Worm (Caenorhabditis elegans) whole organism, young adult: Measurements from ENCODE around the gene lmbr-1.

Experiments
- D2030.7 ChIP-seq: fragments of 200-800 bp; sonication (Bioruptor generic); IDR thresholded peaks from 2 replicates; pipeline ENCODE4 v1.3.6; 2022; ENCODE audit warnings: missing genetic modification reagents, missing genetic modification characterization, missing compliant biosample characterization
- F10E7.11 ChIP-seq: sonication (generic microtip); optimal IDR thresholded peaks from 2 replicates; lab custom pipeline; 2017; ENCODE audit warnings: mild to moderate bottlenecking, missing genetic modification characterization, moderate library complexity, missing compliant biosample characterization
- F23B12.7 ChIP-seq: sonication (generic microtip); optimal IDR thresholded peaks from 2 replicates; lab custom pipeline; 2017; ENCODE audit warnings: missing genetic modification characterization, mild to moderate bottlenecking, missing compliant biosample characterization, antibody characterized with exemption, moderate library complexity; ENCODE audit not compliant: insufficient read depth
- F37B4.10 ChIP-seq: fragments of 200-800 bp; sonication (Bioruptor generic); IDR thresholded peaks from 2 replicates; pipeline ENCODE4 v1.3.6; 2022; ENCODE audit warnings: missing genetic modification characterization, missing compliant biosample characterization
- Y53F4B.3 ChIP-seq: fragments of 200-800 bp; sonication (Bioruptor generic); IDR thresholded peaks from 2 replicates; pipeline ENCODE4 v1.3.6; 2022; ENCODE audit warnings: missing genetic modification reagents, missing genetic modification characterization, missing compliant biosample characterization
- attf-3 ChIP-seq: fragments of 200-800 bp; sonication (Bioruptor generic); conservative IDR thresholded peaks from 2 replicates; pipeline ENCODE4 v1.3.6; 2022; ENCODE audit warnings: missing genetic modification reagents, missing genetic modification characterization, missing compliant biosample characterization
- ccch-3 ChIP-seq: fragments of 200-800 bp; sonication (Bioruptor generic); optimal IDR thresholded peaks from 2 replicates; lab custom pipeline; 2018; ENCODE audit warnings: mild to moderate bottlenecking, missing genetic modification characterization, missing compliant biosample characterization
- cebp-1 ChIP-seq, 2 experiments: fragments of 200-800 bp in 1 of 2; sonication (Bioruptor generic) in 1 of 2; sonication (generic microtip) in 1 of 2; IDR thresholded peaks in 1 of 2; optimal IDR thresholded peaks in 1 of 2; 2 replicates each; pipeline versions ENCODE4 v1.3.6 to Lab custom; 2017 to 2022; ENCODE audit warnings: missing compliant biosample characterization in 2 of 2, missing genetic modification characterization in 2 of 2, mild to moderate bottlenecking in 1 of 2, missing genetic modification reagents in 1 of 2, moderate library complexity in 1 of 2
- ceh-79 ChIP-seq: sonication (generic microtip); optimal IDR thresholded peaks from 2 replicates; lab custom pipeline; 2017; ENCODE audit warnings: mild to moderate bottlenecking, missing genetic modification characterization, missing compliant biosample characterization
- chd-7 ChIP-seq: sonication (generic microtip); optimal IDR thresholded peaks from 2 replicates; lab custom pipeline; 2016; ENCODE audit warnings: mild to moderate bottlenecking, missing genetic modification characterization, moderate library complexity, missing compliant biosample characterization
- die-1 ChIP-seq: sonication (generic microtip); optimal IDR thresholded peaks from 2 replicates; lab custom pipeline; 2016; ENCODE audit warnings: missing genotype, mild to moderate bottlenecking, missing genetic modification characterization, missing compliant biosample characterization
- dox-1 ChIP-seq: fragments of 200-800 bp; sonication (Bioruptor generic); IDR thresholded peaks from 2 replicates; pipeline ENCODE4 v1.3.6; 2022; ENCODE audit warnings: missing genetic modification reagents, missing genetic modification characterization, missing compliant biosample characterization
- ets-4 ChIP-seq: fragments of 200-800 bp; sonication (Bioruptor generic); optimal IDR thresholded peaks from 2 replicates; lab custom pipeline; 2018; ENCODE audit warnings: mild to moderate bottlenecking, missing genetic modification characterization, missing compliant biosample characterization
- fkh-3 ChIP-seq: sonication (generic microtip); optimal IDR thresholded peaks from 2 replicates; lab custom pipeline; 2016; ENCODE audit warnings: mild to moderate bottlenecking, missing genetic modification characterization, missing compliant biosample characterization
- hlh-26 ChIP-seq: fragments of 200-800 bp; sonication (Bioruptor generic); conservative IDR thresholded peaks from 2 replicates; pipeline ENCODE4 v1.3.6; 2022; ENCODE audit warnings: missing genetic modification reagents, missing genetic modification characterization, missing compliant biosample characterization
- hmg-20 ChIP-seq: fragments of 200-800 bp; sonication (Bioruptor generic); IDR thresholded peaks from 2 replicates; pipeline ENCODE4 v1.3.6; 2022; ENCODE audit warnings: missing genetic modification reagents, missing genetic modification characterization, missing compliant biosample characterization
- hrde-1 ChIP-seq: sonication (generic microtip); optimal IDR thresholded peaks from 2 replicates; lab custom pipeline; 2016; ENCODE audit warnings: missing genetic modification characterization, mild to moderate bottlenecking, missing compliant biosample characterization, moderate library complexity, missing genotype, missing genetic modification reagents, borderline replicate concordance
- madf-10 ChIP-seq: sonication (generic microtip); optimal IDR thresholded peaks from 2 replicates; lab custom pipeline; 2016; ENCODE audit warnings: mild to moderate bottlenecking, missing genetic modification characterization, missing compliant biosample characterization
- mcd-1 ChIP-seq: fragments of 200-800 bp; sonication (Bioruptor generic); IDR thresholded peaks from 2 replicates; pipeline ENCODE4 v1.3.6; 2022; ENCODE audit warnings: missing genetic modification reagents, missing genetic modification characterization, missing compliant biosample characterization
- nfya-2 ChIP-seq: fragments of 200-800 bp; sonication (Bioruptor generic); IDR thresholded peaks from 2 replicates; pipeline ENCODE4 v1.3.6; 2022; ENCODE audit warnings: missing genetic modification reagents, missing genetic modification characterization, missing compliant biosample characterization
- nfyb-1 ChIP-seq: fragments of 200-800 bp; sonication (Bioruptor generic); IDR thresholded peaks from 2 replicates; pipeline ENCODE4 v1.3.6; 2022; ENCODE audit warnings: missing genetic modification reagents, missing genetic modification characterization, missing compliant biosample characterization
- nhr-120 ChIP-seq: fragments of 200-800 bp; sonication (Bioruptor generic); IDR thresholded peaks from 2 replicates; pipeline ENCODE4 v1.3.6; 2022; ENCODE audit warnings: missing genetic modification characterization, missing compliant biosample characterization
- nhr-80 ChIP-seq: sonication (generic microtip); optimal IDR thresholded peaks from 2 replicates; lab custom pipeline; 2016; ENCODE audit warnings: missing genetic modification characterization, missing compliant biosample characterization
- rec-8 ChIP-seq, 2 experiments: sonication (generic microtip); optimal IDR thresholded peaks; 2 replicates each; lab custom pipeline; 2016; ENCODE audit warnings: mild to moderate bottlenecking in 2 of 2, missing genetic modification characterization in 2 of 2, missing genetic modification reagents in 2 of 2, missing genotype in 2 of 2, missing biosample characterization in 1 of 2, missing compliant biosample characterization in 1 of 2, moderate library complexity in 1 of 2
- repo-1 ChIP-seq: sonication (generic microtip); optimal IDR thresholded peaks from 2 replicates; lab custom pipeline; 2017; ENCODE audit warnings: mild to moderate bottlenecking, missing genetic modification characterization, missing compliant biosample characterization
- rpc-1 ChIP-seq, 2 experiments: fragments of 150-350 bp in 1 of 2; sonication (generic microtip) in 1 of 2; optimal IDR thresholded peaks; 2 replicates each; lab custom pipeline; 2014 to 2018; ENCODE audit warnings: missing biosample characterization in 1 of 2, missing genetic modification characterization in 1 of 2, missing genetic modification reagents in 1 of 2, missing genotype in 1 of 2
- sdz-38 ChIP-seq: sonication (generic microtip); optimal IDR thresholded peaks from 2 replicates; lab custom pipeline; 2016; ENCODE audit warnings: missing genotype, missing genetic modification characterization, missing compliant biosample characterization
- snpc-3.4 ChIP-seq: sonication (generic microtip); optimal IDR thresholded peaks from 2 replicates; lab custom pipeline; 2017; ENCODE audit warnings: missing genetic modification characterization, mild to moderate bottlenecking, missing compliant biosample characterization, antibody characterized with exemption, moderate library complexity, missing genotype, missing genetic modification reagents
- sptf-2 ChIP-seq: fragments of 200-800 bp; sonication (Bioruptor generic); optimal IDR thresholded peaks from 2 replicates; lab custom pipeline; 2018; ENCODE audit warnings: mild to moderate bottlenecking, missing genetic modification characterization, missing compliant biosample characterization
- tlf-1 ChIP-seq: fragments of 200-800 bp; sonication (Bioruptor generic); optimal IDR thresholded peaks from 2 replicates; lab custom pipeline; 2018; ENCODE audit warnings: mild to moderate bottlenecking, missing genetic modification characterization, missing compliant biosample characterization
- ztf-26 ChIP-seq: sonication (generic microtip); optimal IDR thresholded peaks from 2 replicates; lab custom pipeline; 2017; ENCODE audit warnings: missing genetic modification characterization, missing compliant biosample characterization
- ztf-28 ChIP-seq: fragments of 200-800 bp; sonication (Bioruptor generic); IDR thresholded peaks from 2 replicates; pipeline ENCODE4 v1.3.6; 2022; ENCODE audit warnings: missing genetic modification reagents, missing genetic modification characterization, missing compliant biosample characterization

The lmbr-1 gene

DNA sequence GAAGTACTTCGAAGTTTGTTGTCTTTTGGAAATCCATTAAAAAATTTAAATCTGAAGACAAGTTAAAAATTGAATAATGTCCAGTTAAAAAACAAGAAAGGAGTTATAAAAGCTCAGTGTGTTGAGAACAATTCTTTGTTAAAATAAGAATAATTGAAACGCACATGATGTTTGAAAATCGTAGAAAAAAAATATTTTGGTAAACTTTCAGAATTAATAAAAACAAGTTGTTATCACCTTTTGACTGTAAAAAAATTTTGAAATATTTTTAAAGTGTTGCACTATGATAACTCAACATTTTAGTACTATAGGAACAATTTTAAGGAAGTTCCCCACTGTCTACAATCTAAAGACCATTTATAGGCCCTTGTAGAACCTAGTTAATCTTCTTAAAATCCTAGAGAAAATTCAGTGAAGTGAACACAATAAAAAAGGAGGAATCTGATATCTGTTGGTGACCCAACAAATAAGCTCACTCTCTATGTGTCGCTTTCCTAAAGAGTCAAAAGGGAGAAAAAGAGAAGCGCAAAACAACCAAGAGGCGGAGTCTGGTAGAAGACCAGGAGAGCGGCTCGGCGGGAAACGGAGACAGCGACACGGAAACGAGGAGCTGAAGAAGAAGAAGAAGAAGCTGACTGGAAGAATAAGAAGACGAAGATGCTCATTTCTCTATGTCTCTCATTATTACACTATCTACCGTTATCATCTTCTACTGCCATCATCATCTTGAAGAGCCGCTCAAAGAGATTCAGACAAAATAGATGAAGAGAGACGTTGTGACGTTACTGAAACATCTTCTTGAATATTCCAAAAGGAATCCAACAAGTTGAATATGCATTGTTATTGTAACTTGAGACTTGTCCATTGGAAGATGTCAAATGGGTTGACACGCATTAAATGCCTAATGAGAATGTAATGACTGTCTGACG is 22.6 kb downstream of the lmbr-1 start, which contains the start of gene ZK353.10:
Gene ZK353.10, minus strand, starts transcription at position 51 of the 929 bp plus-strand sequence.
- TF ChIP-seq hrde-1 (tag; lab: Kevin White, UChicago) (no peak), F10E7.11 (tag; lab: Kevin White, UChicago) (no peak), ztf-28 (no peak), chd-7 (tag; lab: Kevin White, UChicago) (no peak), ccch-3 (GFP tag; lab: Kevin White, UChicago) (no peak), nfyb-1 (no peak), hmg-20 (GFP tag; lab: Robert Waterston, UW) (no peak), snpc-3.4 (no peak), nfya-2 (no peak), ztf-26 (no peak), F23B12.7 (tag; lab: Kevin White, UChicago) (no peak), attf-3 (GFP tag; lab: Robert Waterston, UW) (no peak), hlh-26 (GFP tag; lab: Robert Waterston, UW) (no peak)

DNA sequence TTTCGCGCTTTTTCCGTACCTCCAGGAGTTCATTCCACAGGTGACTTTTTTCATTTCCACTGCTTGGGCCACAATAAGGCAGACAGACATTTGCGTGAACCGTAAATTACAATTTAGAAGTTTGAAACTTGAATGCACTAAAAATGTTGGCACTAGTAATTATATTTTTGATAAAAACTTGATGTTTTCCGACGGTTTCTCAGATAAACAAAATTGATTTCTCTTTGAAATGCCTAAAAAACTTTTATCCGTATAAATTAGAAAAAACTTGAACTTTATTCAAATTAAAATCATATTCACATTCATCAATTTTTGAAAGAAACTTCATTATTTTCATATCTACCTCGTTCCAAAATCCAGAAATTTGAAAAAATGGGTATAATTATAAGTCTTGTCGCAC is 23.6 kb downstream of the lmbr-1 start, which contains the start of gene ZK353.3:
Gene ZK353.3, plus strand, starts transcription at position 301 of the 400 bp plus-strand sequence.
- TF ChIP-seq D2030.7 (GFP tag; lab: Robert Waterston, UW) (no peak), nhr-120 (no peak), fkh-3 (tag; lab: Kevin White, UChicago) (no peak), rpc-1 (optimal IDR thresholded peaks at IDR 0.05; lab: Kevin White, UChicago) (no peak), rpc-1 (tag; optimal IDR thresholded peaks at IDR 0.05; lab: Kevin White, UChicago) (no peak), hmg-20 (GFP tag; lab: Robert Waterston, UW) (no peak), tlf-1 (GFP tag; lab: Kevin White, UChicago) (no peak), Y53F4B.3 (GFP tag; lab: Robert Waterston, UW) (no peak), ceh-79 (no peak), madf-10 (tag; lab: Kevin White, UChicago) (no peak), die-1 (tag; lab: Kevin White, UChicago) (no peak), sptf-2 (GFP tag; lab: Kevin White, UChicago) (no peak)

DNA sequence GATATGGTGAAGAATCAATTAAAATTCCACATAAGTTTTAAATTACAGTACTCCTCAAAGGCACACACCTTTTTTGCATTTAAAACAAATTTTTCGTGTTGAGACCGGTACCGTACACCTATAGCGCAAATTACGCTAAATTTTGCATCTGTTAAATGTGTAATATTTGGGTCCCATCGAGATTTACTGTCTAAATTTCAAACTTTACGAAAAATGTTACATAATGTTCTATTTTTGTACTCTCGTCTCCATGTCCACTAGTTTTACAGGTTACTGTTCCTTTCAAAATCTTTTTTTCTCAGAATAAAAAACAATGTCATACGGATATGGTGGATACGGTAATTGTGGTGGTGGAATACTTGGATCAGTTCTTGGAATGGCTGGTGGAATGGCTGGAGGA is 26.4 kb downstream of the lmbr-1 start, which contains the start of gene ZK353.2:
Gene ZK353.2, plus strand, starts transcription at position 301 of the 400 bp plus-strand sequence.
- TF ChIP-seq mcd-1 (GFP tag; lab: Robert Waterston, UW) (no peak), ceh-79 (no peak), repo-1 (no peak), fkh-3 (tag; lab: Kevin White, UChicago) (no peak)

DNA sequence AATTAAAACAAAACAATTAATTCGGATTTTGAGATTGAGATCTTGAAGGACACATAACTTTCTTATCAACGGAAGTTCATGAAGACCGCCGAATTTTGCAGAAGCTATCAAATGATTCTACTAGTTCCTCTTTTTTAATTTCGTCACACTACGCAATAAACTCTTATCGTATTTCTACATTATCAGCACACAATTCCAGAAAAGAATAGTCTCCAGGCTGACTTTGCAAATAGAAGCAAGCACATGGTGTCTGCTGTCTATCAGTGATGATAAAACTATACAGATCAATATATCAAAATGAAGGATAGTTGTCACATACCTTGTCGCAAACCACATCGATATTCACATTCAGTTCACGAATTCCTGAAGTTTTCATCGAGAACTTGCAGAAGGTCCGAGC is 28.4 kb downstream of the lmbr-1 start:
- TF ChIP-seq nhr-80 (tag; lab: Kevin White, UChicago) (peak; percentile 97), rec-8 (tag; optimal IDR thresholded peaks at IDR 0.05; lab: Kevin White, UChicago) (no peak), F37B4.10 (GFP tag; lab: Robert Waterston, UW) (no peak), nfyb-1 (0 out of 2 replicates have a peak, but pooled peaks have one; percentile 42), sdz-38 (tag; lab: Kevin White, UChicago) (no peak), ets-4 (GFP tag; lab: Kevin White, UChicago) (peak; percentile 66), dox-1 (GFP tag; lab: Robert Waterston, UW) (peak; percentile 44; the same call in 1 of the 2 replicates), cebp-1 (GFP tag; IDR thresholded peaks at IDR 0.05; lab: Robert Waterston, UW) (0 out of 2 replicates have a peak, but pooled peaks have one; percentile 35), cebp-1 (tag; optimal IDR thresholded peaks at IDR 0.05; lab: Kevin White, UChicago) (no peak)
- TF ChIP-seq, all 124 proteins: peak for 5
